Worm (Caenorhabditis elegans): ENCODE data around the gene E02C12.8.
"Not testable (repeated sequence)": the region's sequence is repeated elsewhere in the genome, so short reads cannot be mapped to it uniquely, and the experiment has no call there.

E02C12.8 gene

ce11 chrV:9391959-9392358, 18.5 kb upstream of the E02C12.8 start:
- TF ChIP-seq snpc-4 (tag; optimal IDR thresholded peaks at IDR 0.05) (peak; percentile 95), aly-2 (tag; optimal IDR thresholded peaks at IDR 0.05) (no peak)

DNA sequence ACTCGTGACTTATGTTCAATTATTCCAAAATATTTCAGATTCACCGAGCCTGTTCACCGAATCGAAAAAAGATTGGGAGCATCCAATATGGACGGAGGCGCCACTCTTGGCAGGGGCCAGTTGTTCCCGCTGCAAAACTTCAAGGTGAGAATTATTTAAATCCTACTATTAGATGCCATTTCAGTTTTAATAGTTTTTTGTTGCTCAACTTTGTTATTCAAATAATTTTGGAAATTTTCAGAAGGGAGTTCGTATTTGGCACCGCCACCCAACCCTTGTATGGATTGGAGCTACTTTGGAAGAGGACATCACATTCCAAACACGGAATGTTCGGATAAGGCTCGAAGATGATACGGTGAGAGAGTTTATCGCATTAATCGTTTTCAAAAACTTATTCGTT, 12.7 kb upstream of the E02C12.8 start, which contains the start of gene hum-2:
Gene hum-2, plus strand, starts transcription at position 33 of the 400 bp plus-strand sequence.
- TF ChIP-seq lin-39 (tag; optimal IDR thresholded peaks at IDR 0.05): no peak
- no peak for TF ChIP-seq skn-1 (tag; optimal IDR thresholded peaks at IDR 0.05)
- no peak for TF ChIP-seq fos-1 (tag; optimal IDR thresholded peaks at IDR 0.05)
- TF ChIP-seq sma-9 (GFP tag; optimal IDR thresholded peaks at IDR 0.05): no peak
- TF ChIP-seq sma-9 (tag; optimal IDR thresholded peaks at IDR 0.05): no peak
- TF ChIP-seq lsy-2 (tag; optimal IDR thresholded peaks at IDR 0.05): no peak
- TF ChIP-seq gmeb-1 (tag; optimal IDR thresholded peaks at IDR 0.05): no peak
- no peak for TF ChIP-seq zag-1 (tag; optimal IDR thresholded peaks at IDR 0.05)
- no peak for TF ChIP-seq nhr-10 (tag; optimal IDR thresholded peaks at IDR 0.05)
- TF ChIP-seq nhr-12 (tag; optimal IDR thresholded peaks at IDR 0.05): no peak

ce11 chrV:9384949-9385348, 11.5 kb upstream of the E02C12.8 start:
- no peak for TF ChIP-seq elt-1 (tag; optimal IDR thresholded peaks at IDR 0.05)
- no peak for TF ChIP-seq nhr-237 (tag; optimal IDR thresholded peaks at IDR 0.05)
- no peak for TF ChIP-seq C34F6.9 (tag; optimal IDR thresholded peaks at IDR 0.05)
- TF ChIP-seq zag-1 (tag; optimal IDR thresholded peaks at IDR 0.05): no peak

DNA sequence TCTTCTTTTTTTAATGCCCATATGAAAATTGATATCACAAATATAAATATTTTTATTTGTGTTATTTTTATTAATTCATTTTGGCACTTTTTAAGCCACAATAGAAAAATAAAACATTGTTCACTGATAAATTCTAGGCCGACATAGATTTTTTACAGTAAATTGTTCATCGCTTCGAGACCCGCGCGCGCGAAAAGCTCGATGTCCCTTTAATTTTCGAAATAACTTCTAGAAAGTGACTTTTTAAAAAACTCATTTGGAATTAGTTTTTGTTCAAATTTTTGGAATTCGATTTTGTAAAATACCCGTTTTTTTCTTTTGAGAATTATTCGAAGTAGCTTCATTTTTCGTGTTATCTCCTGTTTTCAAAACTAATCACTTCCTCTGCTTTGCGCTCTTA, 10.9 kb upstream of the E02C12.8 start:
- TF ChIP-seq ztf-4 (tag; optimal IDR thresholded peaks at IDR 0.05): no peak
- TF ChIP-seq unc-39 (tag; optimal IDR thresholded peaks at IDR 0.05): no peak
- no peak for TF ChIP-seq alr-1 (tag; optimal IDR thresholded peaks at IDR 0.05)
- TF ChIP-seq ztf-1 (GFP tag; conservative IDR thresholded peaks at IDR 0.05): no peak
- no peak for TF ChIP-seq sem-4 (tag; optimal IDR thresholded peaks at IDR 0.05)
- no peak for TF ChIP-seq nhr-77 (tag; optimal IDR thresholded peaks at IDR 0.05)
- TF ChIP-seq ama-1 (optimal IDR thresholded peaks at IDR 0.05): no peak
- no peak for TF ChIP-seq C34F6.9 (tag; optimal IDR thresholded peaks at IDR 0.05)
- no peak for TF ChIP-seq F13H6.1 (tag; optimal IDR thresholded peaks at IDR 0.05)

- TF ChIP-seq sma-9 (GFP tag; optimal IDR thresholded peaks at IDR 0.05): no peak
- TF ChIP-seq sma-9 (tag; optimal IDR thresholded peaks at IDR 0.05): no peak
- peak; percentile 76 for TF ChIP-seq fos-1 (tag; optimal IDR thresholded peaks at IDR 0.05)
- no peak for TF ChIP-seq mab-5 (tag; optimal IDR thresholded peaks at IDR 0.05)
- TF ChIP-seq nhr-77 (tag; optimal IDR thresholded peaks at IDR 0.05): no peak
- TF ChIP-seq crh-2 (tag; optimal IDR thresholded peaks at IDR 0.05): peak; percentile 10
These were observed 9.3 kb upstream of the E02C12.8 start for ce11 chrV:9382538-9383328.

DNA sequence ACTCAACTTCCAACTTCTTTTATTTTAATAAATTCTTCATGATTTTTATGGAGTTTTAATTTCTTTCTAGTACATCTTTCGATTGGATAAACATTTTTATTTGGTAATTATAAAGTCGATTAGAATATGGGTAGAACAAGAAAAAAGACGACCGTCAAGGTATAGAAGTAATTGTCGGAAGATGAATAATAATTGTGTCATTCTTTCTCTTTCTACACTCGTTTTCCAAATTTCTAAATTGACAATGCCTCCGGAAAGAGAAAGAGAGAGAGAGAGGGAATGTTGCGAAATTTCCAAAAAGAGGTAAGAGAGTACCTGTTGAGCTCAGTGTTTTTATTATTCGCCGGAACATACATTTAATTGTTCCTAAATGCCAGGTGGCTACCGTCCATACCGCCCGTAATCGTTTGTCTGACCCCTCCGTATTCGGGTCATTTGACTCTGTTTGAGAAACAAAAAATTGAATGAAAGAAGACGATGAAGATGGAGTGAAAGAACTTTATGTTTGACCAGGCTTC, 8.5 kb upstream of the E02C12.8 start, which contains the start of gene E02C12.12:
Gene E02C12.12, minus strand, starts transcription at position 468 of the 518 bp plus-strand sequence.
- TF ChIP-seq aly-2 (tag; optimal IDR thresholded peaks at IDR 0.05): no peak
- TF ChIP-seq nhr-10 (tag; optimal IDR thresholded peaks at IDR 0.05): no peak
- no peak for TF ChIP-seq nhr-77 (tag; optimal IDR thresholded peaks at IDR 0.05)
- no peak for TF ChIP-seq sma-9 (GFP tag; optimal IDR thresholded peaks at IDR 0.05)
- TF ChIP-seq sma-9 (tag; optimal IDR thresholded peaks at IDR 0.05): no peak
- TF ChIP-seq nhr-237 (tag; optimal IDR thresholded peaks at IDR 0.05): no peak
- TF ChIP-seq sem-4 (tag; optimal IDR thresholded peaks at IDR 0.05): no peak

DNA sequence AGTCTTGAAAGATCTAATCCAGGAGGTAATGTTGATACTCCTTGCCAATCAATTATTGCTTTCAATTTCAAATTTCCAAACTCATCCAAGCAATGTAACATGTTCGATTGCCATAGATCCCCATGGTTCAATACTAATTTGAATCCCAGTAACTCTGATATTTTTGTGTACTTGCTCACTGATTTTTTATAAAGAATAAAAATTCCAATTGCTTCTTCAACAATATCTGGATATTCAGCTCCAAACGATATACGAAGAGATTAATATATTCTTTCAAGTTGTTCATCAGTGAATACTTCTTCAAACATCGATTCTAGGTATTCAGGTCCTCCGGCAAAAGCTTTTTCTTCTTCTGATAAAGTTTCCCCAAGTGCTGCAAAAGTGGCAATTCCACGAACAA, 6.4 kb upstream of the E02C12.8 start, which contains the start of gene E02C12.11:
Gene E02C12.11, minus strand, starts transcription at position 101 of the 400 bp plus-strand sequence.
- TF ChIP-seq snpc-4, nhr-21, aly-2 (tag; optimal IDR thresholded peaks at IDR 0.05): not testable (repeated sequence)

ce11 chrV:9378335-9378734, 4.9 kb upstream of the E02C12.8 start, which contains the start of gene E02C12.10:
Gene E02C12.10 (minus strand): TSS chrV:9378409.
- no peak for TF ChIP-seq mbf-1 (tag; optimal IDR thresholded peaks at IDR 0.05)
- TF ChIP-seq zag-1 (tag; optimal IDR thresholded peaks at IDR 0.05): no peak
- no peak for TF ChIP-seq mab-5 (tag; optimal IDR thresholded peaks at IDR 0.05)
- TF ChIP-seq nhr-12 (tag; optimal IDR thresholded peaks at IDR 0.05): no peak
- no peak for TF ChIP-seq nhr-77 (tag; optimal IDR thresholded peaks at IDR 0.05)
- no peak for TF ChIP-seq gmeb-1 (tag; optimal IDR thresholded peaks at IDR 0.05)
- TF ChIP-seq nhr-237 (tag; optimal IDR thresholded peaks at IDR 0.05): no peak
- TF ChIP-seq ztf-4 (tag; optimal IDR thresholded peaks at IDR 0.05): no peak
- TF ChIP-seq elt-3 (tag; optimal IDR thresholded peaks at IDR 0.05): no peak

All from whole organism, L2 larva.